Worm (Caenorhabditis elegans) whole organism, L4 larva: ENCODE data around the gene Y52E8A.2.

Experiments used
- F44E2.7 ChIP-seq: fragments of 200-800 bp; sonication (Bioruptor generic); IDR thresholded peaks from 2 replicates; pipeline ENCODE4 v2.1.2; 2022; ENCODE audit warnings: missing genetic modification characterization, missing compliant biosample characterization
- Y48G9A.11 ChIP-seq: fragments of 200-800 bp; sonication (Bioruptor generic); IDR thresholded peaks from 2 replicates; pipeline ENCODE4 v1.3.6; 2022; ENCODE audit warnings: missing genetic modification reagents, missing genetic modification characterization, missing compliant biosample characterization
- egl-27 ChIP-seq: sonication (generic microtip); optimal IDR thresholded peaks from 3 replicates; lab custom pipeline; 2017; ENCODE audit warnings: missing biosample characterization, missing genetic modification reagents, missing genetic modification characterization
- fos-1 ChIP-seq: fragments of 150-350 bp; optimal IDR thresholded peaks from 2 replicates; lab custom pipeline; 2014; ENCODE audit warnings: missing biosample characterization, missing genetic modification characterization
- lin-13 ChIP-seq: fragments of 150-350 bp; optimal IDR thresholded peaks from 2 replicates; lab custom pipeline; 2014; ENCODE audit warnings: missing biosample characterization, missing genetic modification reagents, missing genetic modification characterization
- nhr-6 ChIP-seq: fragments of 150-350 bp; optimal IDR thresholded peaks from 2 replicates; lab custom pipeline; 2014; ENCODE audit warnings: missing biosample characterization, missing genetic modification characterization
- skn-1 ChIP-seq: fragments of 150-350 bp; optimal IDR thresholded peaks from 2 replicates; lab custom pipeline; 2014; ENCODE audit warnings: missing biosample characterization, missing genetic modification characterization
- unc-62 ChIP-seq, 3 experiments: fragments of 150-350 bp in 1 of 3; sonication (generic microtip); optimal IDR thresholded peaks in 2 of 3; peaks in 1 of 3; 1 replicate in 1 of 3; 2 replicates in 2 of 3; lab custom pipeline; 2014 to 2017; ENCODE audit warnings: missing biosample characterization in 3 of 3, missing genetic modification characterization in 3 of 3, missing genetic modification reagents in 3 of 3, missing genotype in 1 of 3
- zfp-3 ChIP-seq: fragments of 200-800 bp; sonication (Bioruptor generic); conservative IDR thresholded peaks from 2 replicates; pipeline ENCODE4 v1.3.6; 2022; ENCODE audit warnings: missing genetic modification reagents, missing genetic modification characterization, missing compliant biosample characterization
- ztf-11 ChIP-seq: fragments of 150-350 bp; optimal IDR thresholded peaks from 2 replicates; lab custom pipeline; 2014; ENCODE audit warnings: missing biosample characterization, missing genetic modification characterization

DNA sequence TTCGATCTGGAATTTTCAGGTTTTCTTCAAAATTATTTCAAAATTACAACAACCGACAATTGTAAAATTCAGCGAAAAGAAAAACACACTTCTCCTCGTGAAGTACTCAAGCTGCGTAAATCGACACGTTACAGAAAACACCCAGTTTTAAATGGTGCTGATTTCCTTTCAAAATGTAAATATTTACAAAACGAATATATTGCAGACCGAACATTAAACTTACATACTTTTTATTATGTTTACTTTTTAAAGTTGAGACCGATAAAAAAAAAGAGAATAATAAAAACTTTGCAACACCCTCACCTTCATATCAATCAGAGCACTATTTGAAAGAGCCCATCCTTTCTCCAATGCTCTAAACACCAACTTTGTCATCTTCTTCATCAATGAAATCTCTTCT lies 50.2 kb downstream of the Y52E8A.2 start:
- TF ChIP-seq skn-1 (tag; lab: Kevin White, UChicago) (no peak), ztf-11 (tag; lab: Kevin White, UChicago) (no peak), unc-62 (GFP tag; optimal IDR thresholded peaks at IDR 0.05 in 1 of 2; lab: Kevin White, UChicago) (no peak), unc-62 (tag; optimal IDR thresholded peaks at IDR 0.05; lab: Kevin White, UChicago) (no peak), zfp-3 (GFP tag; lab: Robert Waterston, UW) (no peak), fos-1 (tag; lab: Kevin White, UChicago) (no peak), nhr-6 (no peak), egl-27 (tag; lab: Kevin White, UChicago) (no peak), F44E2.7 (no peak), Y48G9A.11 (GFP tag; lab: Robert Waterston, UW) (no peak), lin-13 (no peak)
